Fruit fly (Drosophila melanogaster) whole organism, embryonic: ENCODE measurements around the gene Tis11.

Source experiments
- Atf-2 ChIP-seq: fragments of 200-800 bp; sonication (Bioruptor generic); optimal IDR thresholded peaks from 2 replicates; lab custom pipeline; 2016; ENCODE audit warnings: missing biosample characterization, missing genetic modification characterization
- Atf3 ChIP-seq: fragments of 200-800 bp; sonication (Bioruptor generic); optimal IDR thresholded peaks from 3 replicates; lab custom pipeline; 2016; ENCODE audit warnings: missing biosample characterization, missing genetic modification characterization
- Atf6 ChIP-seq: fragments of 200-800 bp; sonication (Bioruptor generic); IDR thresholded peaks from 2 replicates; pipeline ENCODE4 v1.3.6; 2022; ENCODE audit warnings: missing biosample characterization, missing genetic modification characterization
- CG12236 ChIP-seq: fragments of 200-800 bp; sonication (Bioruptor generic); optimal IDR thresholded peaks from 2 replicates; lab custom pipeline; 2016; ENCODE audit warnings: missing biosample characterization, missing genetic modification characterization
- CG1602 ChIP-seq: fragments of 200-800 bp; sonication (Bioruptor generic); optimal IDR thresholded peaks from 3 replicates; lab custom pipeline; 2016; ENCODE audit warnings: missing biosample characterization, missing genetic modification characterization
- CG18599 ChIP-seq: fragments of 200-800 bp; sonication (Bioruptor generic); optimal IDR thresholded peaks from 3 replicates; lab custom pipeline; 2017; ENCODE audit warnings: missing biosample characterization, missing genetic modification characterization, mild to moderate bottlenecking, moderate library complexity, missing genetic modification reagents
- CG2678 ChIP-seq: fragments of 200-800 bp; sonication (Bioruptor generic); optimal IDR thresholded peaks from 3 replicates; lab custom pipeline; 2019; ENCODE audit warnings: missing biosample characterization, mild to moderate bottlenecking, missing genetic modification characterization, moderate library complexity
- CG30020 ChIP-seq: fragments of 200-800 bp; optimal IDR thresholded peaks from 2 replicates; lab custom pipeline; 2019; ENCODE audit warnings: missing biosample characterization, mild to moderate bottlenecking, missing genetic modification characterization, moderate library complexity
- CG34376 ChIP-seq: fragments of 200-800 bp; sonication (Bioruptor generic); optimal IDR thresholded peaks from 2 replicates; lab custom pipeline; 2018; ENCODE audit warnings: missing biosample characterization, mild to moderate bottlenecking, missing genetic modification characterization
- CG3847 ChIP-seq: fragments of 200-800 bp; sonication (Bioruptor generic); IDR thresholded peaks from 2 replicates; pipeline ENCODE4 v1.3.6; 2022; ENCODE audit warnings: missing biosample characterization, missing genetic modification characterization
- CG5953 ChIP-seq: fragments of 200-800 bp; sonication (Bioruptor generic); IDR thresholded peaks from 2 replicates; pipeline ENCODE4 v1.3.6; 2022; ENCODE audit warnings: missing biosample characterization, missing genetic modification characterization
- CG6791 ChIP-seq: fragments of 200-800 bp; sonication (Bioruptor generic); IDR thresholded peaks from 3 replicates; pipeline ENCODE4 v1.3.6; 2022; ENCODE audit warnings: missing biosample characterization, missing genetic modification characterization; ENCODE audit not compliant: partially characterized antibody
- CG7556 ChIP-seq: fragments of 200-800 bp; sonication (Bioruptor generic); optimal IDR thresholded peaks from 2 replicates; lab custom pipeline; 2017; ENCODE audit warnings: missing biosample characterization, mild to moderate bottlenecking, missing genetic modification characterization
- CG8924 ChIP-seq: fragments of 200-800 bp; optimal IDR thresholded peaks from 3 replicates; lab custom pipeline; 2019; ENCODE audit warnings: missing biosample characterization, mild to moderate bottlenecking, missing genetic modification characterization, moderate library complexity
- CG9797 ChIP-seq: fragments of 200-800 bp; sonication (Bioruptor generic); optimal IDR thresholded peaks from 3 replicates; lab custom pipeline; 2018; ENCODE audit warnings: missing biosample characterization, mild to moderate bottlenecking, missing genetic modification characterization
- CTCF ChIP-seq: fragments of 200-800 bp; sonication (Bioruptor generic); optimal IDR thresholded peaks from 2 replicates; lab custom pipeline; 2017; ENCODE audit warnings: missing biosample characterization, mild to moderate bottlenecking, missing genetic modification characterization, moderate library complexity
- CoRest ChIP-seq: fragments of 200-800 bp; sonication (Bioruptor generic); optimal IDR thresholded peaks from 3 replicates; lab custom pipeline; 2018; ENCODE audit warnings: missing biosample characterization, mild to moderate bottlenecking, missing genetic modification characterization, moderate library complexity
- Dbx ChIP-seq: fragments of 200-800 bp; sonication (Bioruptor generic); IDR thresholded peaks from 3 replicates; pipeline ENCODE4 v1.3.6; 2022; ENCODE audit warnings: missing biosample characterization, missing genetic modification characterization
- Dll ChIP-seq: fragments of 200-800 bp; sonication (Bioruptor generic); IDR thresholded peaks from 4 replicates; pipeline ENCODE4 v1.3.6; 2022; ENCODE audit warnings: missing biosample characterization, missing genetic modification characterization; ENCODE audit not compliant: partially characterized antibody
- E2f1 ChIP-seq: fragments of 200-800 bp; sonication (Bioruptor generic); IDR thresholded peaks from 2 replicates; pipeline ENCODE4 v1.3.6; 2022; ENCODE audit warnings: missing biosample characterization, missing genetic modification characterization
- Eip74EF ChIP-seq, 2 experiments: fragments of 200-800 bp in 1 of 2; fragments of >200 bp in 1 of 2; sonication (Bioruptor generic) in 1 of 2; optimal IDR thresholded peaks; 2 replicates each; lab custom pipeline; 2017 to 2019; ENCODE audit warnings: missing biosample characterization in 2 of 2, missing genetic modification characterization in 2 of 2, mild to moderate bottlenecking in 1 of 2, moderate library complexity in 1 of 2
- Ets65A ChIP-seq: fragments of 200-800 bp; sonication (Bioruptor generic); peaks from one replicate; lab custom pipeline; 2016; ENCODE audit warnings: missing biosample characterization, missing genetic modification characterization
- Fer2 ChIP-seq: fragments of 200-800 bp; sonication (Bioruptor generic); optimal IDR thresholded peaks from 2 replicates; lab custom pipeline; 2018; ENCODE audit warnings: missing biosample characterization, mild to moderate bottlenecking, missing genetic modification characterization, moderate library complexity
- HmgZ ChIP-seq: fragments of 200-800 bp; sonication (Bioruptor generic); optimal IDR thresholded peaks from 2 replicates; lab custom pipeline; 2018; ENCODE audit warnings: missing biosample characterization, mild to moderate bottlenecking, missing genetic modification characterization
- Hmr ChIP-seq: fragments of 200-800 bp; sonication (Bioruptor generic); optimal IDR thresholded peaks from 3 replicates; lab custom pipeline; 2017; ENCODE audit warnings: mild to moderate bottlenecking, missing biosample characterization, missing genetic modification reagents, missing genetic modification characterization
- Lim3 ChIP-seq: fragments of 200-800 bp; sonication (Bioruptor generic); IDR thresholded peaks from 2 replicates; pipeline ENCODE4 v1.3.6; 2022; ENCODE audit warnings: missing biosample characterization, missing genetic modification characterization
- Neu2 ChIP-seq: fragments of 200-800 bp; sonication (Bioruptor generic); optimal IDR thresholded peaks from 3 replicates; lab custom pipeline; 2016; ENCODE audit warnings: missing biosample characterization, missing genetic modification characterization, borderline replicate concordance
- Poxn ChIP-seq: fragments of 200-800 bp; sonication (Bioruptor generic); IDR thresholded peaks from 2 replicates; pipeline ENCODE4 v1.3.6; 2022; ENCODE audit warnings: missing biosample characterization, missing genetic modification characterization
- Ptx1 ChIP-seq: fragments of 200-800 bp; sonication (Bioruptor generic); IDR thresholded peaks from 2 replicates; pipeline ENCODE4 v1.3.6; 2022; ENCODE audit warnings: missing biosample characterization, missing genetic modification characterization
- Side ChIP-seq: fragments of 200-800 bp; sonication (Bioruptor generic); optimal IDR thresholded peaks from 2 replicates; lab custom pipeline; 2016; ENCODE audit warnings: missing biosample characterization, missing genetic modification characterization
- Sox102F ChIP-seq: fragments of 200-800 bp; sonication (Bioruptor generic); optimal IDR thresholded peaks from 2 replicates; lab custom pipeline; 2018; ENCODE audit warnings: missing biosample characterization, mild to moderate bottlenecking, missing genetic modification characterization, moderate library complexity
- TFAM ChIP-seq: fragments of 200-800 bp; sonication (Bioruptor generic); optimal IDR thresholded peaks from 2 replicates; lab custom pipeline; 2017; ENCODE audit warnings: missing biosample characterization, missing genetic modification characterization, inconsistent platforms
- Tbp ChIP-seq: fragments of >200 bp; optimal IDR thresholded peaks from 2 replicates; lab custom pipeline; 2018; ENCODE audit warnings: missing biosample characterization, missing genetic modification characterization
- Trl ChIP-seq, 3 experiments: fragments of >200 bp in 2 of 3; fragments of 200-800 bp in 1 of 3; sonication (Bioruptor generic) in 1 of 3; optimal IDR thresholded peaks; 2 replicates in 1 of 3; 3 replicates in 2 of 3; lab custom pipeline; 2016 to 2017; ENCODE audit warnings: missing biosample characterization in 1 of 3, missing genetic modification characterization in 1 of 3
- al ChIP-seq: fragments of 200-800 bp; sonication (Bioruptor generic); IDR thresholded peaks from 2 replicates; pipeline ENCODE4 v1.3.6; 2022; ENCODE audit warnings: missing biosample characterization, missing genetic modification characterization
- bcd ChIP-seq: fragments of 200-800 bp; sonication (Bioruptor generic); optimal IDR thresholded peaks from 2 replicates; lab custom pipeline; 2017; ENCODE audit warnings: missing biosample characterization, mild to moderate bottlenecking, missing genetic modification characterization
- cg ChIP-seq: fragments of 200-800 bp; sonication (Bioruptor generic); optimal IDR thresholded peaks from 3 replicates; lab custom pipeline; 2019; ENCODE audit warnings: missing biosample characterization, mild to moderate bottlenecking, missing genetic modification characterization, moderate library complexity
- dati ChIP-seq: fragments of 200-800 bp; sonication (Bioruptor generic); IDR thresholded peaks from 2 replicates; pipeline ENCODE4 v1.3.6; 2022; ENCODE audit warnings: missing biosample characterization, missing genetic modification characterization
- exex ChIP-seq: fragments of 200-800 bp; sonication (Bioruptor generic); optimal IDR thresholded peaks from 4 replicates; lab custom pipeline; 2018; ENCODE audit warnings: missing biosample characterization, mild to moderate bottlenecking, missing genetic modification characterization, moderate library complexity
- gcm2 ChIP-seq: fragments of 200-800 bp; sonication (Bioruptor generic); optimal IDR thresholded peaks from 2 replicates; lab custom pipeline; 2016; ENCODE audit warnings: missing biosample characterization, missing genetic modification characterization
- grau ChIP-seq: fragments of 200-800 bp; optimal IDR thresholded peaks from 3 replicates; lab custom pipeline; 2019; ENCODE audit warnings: missing biosample characterization, mild to moderate bottlenecking, missing genetic modification characterization, moderate library complexity
- insv ChIP-seq, 2 experiments: fragments of 200-800 bp; sonication (Bioruptor generic); optimal IDR thresholded peaks; 3 replicates each; lab custom pipeline; 2016 to 2018; ENCODE audit warnings: missing biosample characterization in 2 of 2, missing genetic modification characterization in 2 of 2
- inv ChIP-seq: fragments of 200-800 bp; sonication (Bioruptor generic); IDR thresholded peaks from 2 replicates; pipeline ENCODE4 v1.3.6; 2022; ENCODE audit warnings: missing biosample characterization, missing genetic modification characterization; ENCODE audit not compliant: partially characterized antibody
- nau ChIP-seq: fragments of 200-800 bp; sonication (Bioruptor generic); optimal IDR thresholded peaks from 3 replicates; lab custom pipeline; 2017; ENCODE audit warnings: missing biosample characterization, mild to moderate bottlenecking, missing genetic modification characterization, missing genetic modification reagents
- row ChIP-seq: fragments of 200-800 bp; sonication (Bioruptor generic); IDR thresholded peaks from 3 replicates; pipeline ENCODE4 v1.3.6; 2022; ENCODE audit warnings: missing biosample characterization, missing genetic modification characterization
- tup ChIP-seq: fragments of 200-800 bp; sonication (Bioruptor generic); optimal IDR thresholded peaks from 2 replicates; lab custom pipeline; 2016; ENCODE audit warnings: missing biosample characterization, mild to moderate bottlenecking, missing genetic modification characterization, moderate library complexity
- zen ChIP-seq: fragments of 200-800 bp; sonication (Bioruptor generic); optimal IDR thresholded peaks from 3 replicates; lab custom pipeline; 2018; ENCODE audit warnings: missing biosample characterization, mild to moderate bottlenecking, missing genetic modification characterization, moderate library complexity
- zen2 ChIP-seq: fragments of 200-800 bp; sonication (Bioruptor generic); IDR thresholded peaks from 3 replicates; pipeline ENCODE4 v1.3.6; 2022; ENCODE audit warnings: missing biosample characterization, missing genetic modification characterization; ENCODE audit not compliant: partially characterized antibody
- zf30C ChIP-seq: fragments of 200-800 bp; sonication (Bioruptor generic); optimal IDR thresholded peaks from 3 replicates; lab custom pipeline; 2018; ENCODE audit warnings: missing biosample characterization, mild to moderate bottlenecking, missing genetic modification characterization

The Tis11 gene

dm6 chrX:12613248-12613805 is 45.9 kb upstream of the Tis11 start (continued):
- TF ChIP-seq Dbx (GFP tag; lab: Robert Waterston, UW) (no peak), grau (tag; lab: Kevin White, UChicago) (peak; percentile 45), TFAM (GFP tag; lab: Kevin White, UChicago) (no peak), Trl (optimal IDR thresholded peaks at IDR 0.05; lab: Kevin White, UChicago) (peak in 1 of 2 experiments; percentile 22), Trl (GFP tag; optimal IDR thresholded peaks at IDR 0.05; lab: Kevin White, UChicago) (no peak), CG9797 (GFP tag; lab: Kevin White, UChicago) (no peak), Hmr (GFP tag; lab: Kevin White, UChicago) (peak; percentile 8), insv (GFP tag; optimal IDR thresholded peaks at IDR 0.05; lab: Kevin White, UChicago) (peak; percentile 66 to 94), al (GFP tag; lab: Robert Waterston, UW) (0 out of 2 replicates have a peak, but pooled peaks have one; percentile 6), inv (no peak), row (GFP tag; lab: Robert Waterston, UW) (peak; percentile 51; the same call in 2 of the 3 replicates), Atf-2 (GFP tag; lab: Kevin White, UChicago) (no peak), CoRest (tag; lab: Kevin White, UChicago) (no peak), CG2678 (tag; lab: Kevin White, UChicago) (peak; percentile 35), Fer2 (tag; lab: Kevin White, UChicago) (no peak), CG34376 (GFP tag; lab: Kevin White, UChicago) (peak; percentile 13), CG18599 (GFP tag; lab: Kevin White, UChicago) (peak; percentile 44), CG7556 (no peak), Lim3 (no peak), Neu2 (no peak), exex (peak; percentile 30), Atf6 (no peak), zen (tag; lab: Kevin White, UChicago) (peak; percentile 30)
- TF ChIP-seq, all 482 proteins: peak for 25

dm6 chrX:12615752-12616366 is 43.4 kb upstream of the Tis11 start, which contains the start of gene CG11085:
Gene CG11085 (plus strand): TSS chrX:12616316.
- TF ChIP-seq Eip74EF (GFP tag; optimal IDR thresholded peaks at IDR 0.05; lab: Kevin White, UChicago) (no peak), CG12236 (GFP tag; lab: Kevin White, UChicago) (no peak), bcd (GFP tag; lab: Kevin White, UChicago) (no peak), Ets65A (GFP tag; lab: Kevin White, UChicago) (peak; percentile 83), tup (no peak), Dll (no peak), Ptx1 (GFP tag; lab: Robert Waterston, UW) (no peak), cg (GFP tag; lab: Kevin White, UChicago) (no peak), zf30C (GFP tag; lab: Kevin White, UChicago) (no peak), nau (GFP tag; lab: Kevin White, UChicago) (no peak), dati (GFP tag; lab: Robert Waterston, UW) (no peak), CG1602 (GFP tag; lab: Kevin White, UChicago) (no peak), Sox102F (GFP tag; lab: Kevin White, UChicago) (no peak), CTCF (GFP tag; lab: Kevin White, UChicago) (no peak), Side (GFP tag; lab: Kevin White, UChicago) (no peak), CG6791 (GFP tag; lab: Robert Waterston, UW) (no peak), CG30020 (tag; lab: Kevin White, UChicago) (no peak), CG5953 (no peak), gcm2 (no peak), Atf3 (GFP tag; lab: Kevin White, UChicago) (no peak), insv (GFP tag; optimal IDR thresholded peaks at IDR 0.05; lab: Kevin White, UChicago) (no peak), Neu2 (no peak), Tbp (no peak), Poxn (GFP tag; lab: Robert Waterston, UW) (no peak), E2f1 (GFP tag; lab: Robert Waterston, UW) (no peak), CG3847 (GFP tag; lab: Robert Waterston, UW) (no peak), CG8924 (tag; lab: Kevin White, UChicago) (no peak), zen2 (GFP tag; lab: Robert Waterston, UW) (no peak), inv (no peak), HmgZ (tag; lab: Kevin White, UChicago) (no peak)
